Worm (Caenorhabditis elegans) whole organism, young adult: ENCODE results near the gene piki-1.

Experiments used
- D2030.7 ChIP-seq: fragments of 200-800 bp; sonication (Bioruptor generic); IDR thresholded peaks from 2 replicates; pipeline ENCODE4 v1.3.6; 2022; ENCODE audit warnings: missing genetic modification reagents, missing genetic modification characterization, missing compliant biosample characterization
- F39B2.1 ChIP-seq: fragments of 200-800 bp; sonication (Bioruptor generic); IDR thresholded peaks from 2 replicates; pipeline ENCODE4 v1.3.6; 2022; ENCODE audit warnings: missing genetic modification reagents, missing genetic modification characterization, missing compliant biosample characterization
- ccch-3 ChIP-seq: fragments of 200-800 bp; sonication (Bioruptor generic); optimal IDR thresholded peaks from 2 replicates; lab custom pipeline; 2018; ENCODE audit warnings: mild to moderate bottlenecking, missing genetic modification characterization, missing compliant biosample characterization
- him-1 ChIP-seq: sonication (generic microtip); optimal IDR thresholded peaks from 2 replicates; lab custom pipeline; 2016; ENCODE audit warnings: missing genotype, missing genetic modification reagents, missing genetic modification characterization, missing compliant biosample characterization
- mcd-1 ChIP-seq: fragments of 200-800 bp; sonication (Bioruptor generic); IDR thresholded peaks from 2 replicates; pipeline ENCODE4 v1.3.6; 2022; ENCODE audit warnings: missing genetic modification reagents, missing genetic modification characterization, missing compliant biosample characterization

ce11 chrX:15224128-15224527 lies 22.1 kb downstream of the piki-1 start:
- TF ChIP-seq F39B2.1 (GFP tag; lab: Robert Waterston, UW) (no peak), ccch-3 (GFP tag; lab: Kevin White, UChicago) (no peak), him-1 (no peak), mcd-1 (no peak), D2030.7 (GFP tag; lab: Robert Waterston, UW) (no peak)
